Fruit fly (Drosophila melanogaster) whole organism, embryonic: ENCODE results near the gene Dbp73D.

Experiments used
- ATbp ChIP-seq: fragments of 200-800 bp; sonication (Bioruptor generic); optimal IDR thresholded peaks from 2 replicates; lab custom pipeline; 2017; ENCODE audit warnings: missing biosample characterization, mild to moderate bottlenecking, missing genetic modification characterization, missing genetic modification reagents
- Blimp-1 ChIP-seq: fragments of 200-800 bp; sonication (Bioruptor generic); optimal IDR thresholded peaks from 3 replicates; lab custom pipeline; 2018; ENCODE audit warnings: missing biosample characterization, missing genetic modification characterization, mild to moderate bottlenecking, moderate library complexity, missing genetic modification reagents
- CG10321 ChIP-seq: fragments of 200-800 bp; sonication (Bioruptor generic); IDR thresholded peaks from 2 replicates; pipeline ENCODE4 v1.3.6; 2022; ENCODE audit warnings: missing biosample characterization, missing genetic modification characterization
- CG10543 ChIP-seq: fragments of 200-800 bp; sonication (Bioruptor generic); optimal IDR thresholded peaks from 3 replicates; lab custom pipeline; 2017; ENCODE audit warnings: missing biosample characterization, mild to moderate bottlenecking, missing genetic modification characterization, moderate library complexity
- CG10979 ChIP-seq: fragments of 200-800 bp; sonication (Bioruptor generic); optimal IDR thresholded peaks from 2 replicates; lab custom pipeline; 2018; ENCODE audit warnings: missing biosample characterization, mild to moderate bottlenecking, missing genetic modification characterization, moderate library complexity
- CG11504 ChIP-seq: fragments of 200-800 bp; sonication (Bioruptor generic); optimal IDR thresholded peaks from 3 replicates; lab custom pipeline; 2019; ENCODE audit warnings: missing biosample characterization, mild to moderate bottlenecking, missing genetic modification characterization, moderate library complexity
- CG14965 ChIP-seq: fragments of 200-800 bp; sonication (Bioruptor generic); optimal IDR thresholded peaks from 2 replicates; lab custom pipeline; 2016; ENCODE audit warnings: missing biosample characterization, missing genetic modification characterization, borderline replicate concordance
- CG17328 ChIP-seq: fragments of 200-800 bp; sonication (Bioruptor generic); IDR thresholded peaks from 2 replicates; pipeline ENCODE4 v1.3.6; 2022; ENCODE audit warnings: missing biosample characterization, missing genetic modification characterization
- CG17359 ChIP-seq: fragments of 200-800 bp; sonication (Bioruptor generic); optimal IDR thresholded peaks from 3 replicates; lab custom pipeline; 2018; ENCODE audit warnings: missing biosample characterization, mild to moderate bottlenecking, missing genetic modification characterization, moderate library complexity
- CG3281 ChIP-seq: fragments of 200-800 bp; sonication (Bioruptor generic); optimal IDR thresholded peaks from 3 replicates; lab custom pipeline; 2017; ENCODE audit warnings: missing biosample characterization, mild to moderate bottlenecking, missing genetic modification characterization
- CG3995 ChIP-seq: fragments of 200-800 bp; sonication (Bioruptor generic); optimal IDR thresholded peaks from 3 replicates; lab custom pipeline; 2016; ENCODE audit warnings: missing biosample characterization, missing genetic modification characterization
- CG4360 ChIP-seq: fragments of 200-800 bp; sonication (Bioruptor generic); IDR thresholded peaks from 2 replicates; pipeline ENCODE4 v1.3.6; 2022; ENCODE audit warnings: missing biosample characterization, missing genetic modification characterization
- CG4424 ChIP-seq: fragments of 200-800 bp; sonication (Bioruptor generic); optimal IDR thresholded peaks from 3 replicates; lab custom pipeline; 2016; ENCODE audit warnings: missing biosample characterization, missing genetic modification characterization
- CG7271 ChIP-seq: fragments of 200-800 bp; sonication (Bioruptor generic); optimal IDR thresholded peaks from 2 replicates; lab custom pipeline; 2018; ENCODE audit warnings: missing biosample characterization, mild to moderate bottlenecking, missing genetic modification characterization, moderate library complexity
- D19A ChIP-seq: fragments of 200-800 bp; optimal IDR thresholded peaks from 3 replicates; lab custom pipeline; 2019; ENCODE audit warnings: missing biosample characterization, mild to moderate bottlenecking, missing genetic modification characterization, moderate library complexity
- Eip74EF ChIP-seq, 2 experiments: fragments of 200-800 bp in 1 of 2; fragments of >200 bp in 1 of 2; sonication (Bioruptor generic) in 1 of 2; optimal IDR thresholded peaks; 2 replicates each; lab custom pipeline; 2017 to 2019; ENCODE audit warnings: missing biosample characterization in 2 of 2, missing genetic modification characterization in 2 of 2, mild to moderate bottlenecking in 1 of 2, moderate library complexity in 1 of 2
- HLH54F ChIP-seq: fragments of 200-800 bp; sonication (Bioruptor generic); optimal IDR thresholded peaks from 3 replicates; lab custom pipeline; 2016; ENCODE audit warnings: missing biosample characterization, missing genetic modification characterization
- Hey ChIP-seq: fragments of 200-800 bp; sonication (Bioruptor generic); optimal IDR thresholded peaks from 3 replicates; lab custom pipeline; 2018; ENCODE audit warnings: missing biosample characterization, mild to moderate bottlenecking, missing genetic modification characterization
- Hr51 ChIP-seq, 2 experiments: fragments of 200-800 bp; sonication (Bioruptor generic); optimal IDR thresholded peaks; 2 replicates in 1 of 2; 3 replicates in 1 of 2; lab custom pipeline; 2016 to 2018; ENCODE audit warnings: missing biosample characterization in 2 of 2, missing genetic modification characterization in 2 of 2, mild to moderate bottlenecking in 1 of 2, moderate library complexity in 1 of 2
- Kr ChIP-seq: fragments of 200-800 bp; sonication (Bioruptor generic); optimal IDR thresholded peaks from 2 replicates; lab custom pipeline; 2017; ENCODE audit warnings: missing biosample characterization, mild to moderate bottlenecking, missing genetic modification characterization
- MBD-R2 ChIP-seq: fragments of 200-800 bp; sonication (Bioruptor generic); IDR thresholded peaks from 2 replicates; pipeline ENCODE4 v1.3.6; 2022; ENCODE audit warnings: missing biosample characterization, missing genetic modification characterization
- Ptx1 ChIP-seq: fragments of 200-800 bp; sonication (Bioruptor generic); IDR thresholded peaks from 2 replicates; pipeline ENCODE4 v1.3.6; 2022; ENCODE audit warnings: missing biosample characterization, missing genetic modification characterization
- Sox100B ChIP-seq: fragments of 200-800 bp; sonication (Bioruptor generic); optimal IDR thresholded peaks from 3 replicates; lab custom pipeline; 2018; ENCODE audit warnings: missing biosample characterization, mild to moderate bottlenecking, missing genetic modification characterization
- Spps ChIP-seq: fragments of 200-800 bp; sonication (Bioruptor generic); optimal IDR thresholded peaks from 2 replicates; lab custom pipeline; 2018; ENCODE audit warnings: missing biosample characterization, mild to moderate bottlenecking, missing genetic modification characterization
- Stat92E ChIP-seq, 3 experiments: fragments of >200 bp in 2 of 3; fragments of 200-800 bp in 1 of 3; sonication (Bioruptor generic) in 1 of 3; optimal IDR thresholded peaks; 2 replicates each; lab custom pipeline; 2017 to 2019; ENCODE audit warnings: missing biosample characterization in 3 of 3, missing genetic modification characterization in 3 of 3, mild to moderate bottlenecking in 1 of 3, moderate library complexity in 1 of 3
- ap ChIP-seq: fragments of 200-800 bp; sonication (Bioruptor generic); IDR thresholded peaks from 2 replicates; pipeline ENCODE4 v1.3.6; 2022; ENCODE audit warnings: missing biosample characterization, missing genetic modification characterization
- bsh ChIP-seq, 2 experiments: fragments of 200-800 bp; sonication (Bioruptor generic); optimal IDR thresholded peaks; 2 replicates each; lab custom pipeline; 2017 to 2018; ENCODE audit warnings: mild to moderate bottlenecking in 2 of 2, missing biosample characterization in 2 of 2, missing genetic modification characterization in 2 of 2, moderate library complexity in 1 of 2
- chm ChIP-seq: fragments of 200-800 bp; sonication (Bioruptor generic); IDR thresholded peaks from 2 replicates; pipeline ENCODE4 v1.3.6; 2022; ENCODE audit warnings: missing biosample characterization, missing genetic modification characterization
- disco-r ChIP-seq: fragments of 200-800 bp; sonication (Bioruptor generic); optimal IDR thresholded peaks from 2 replicates; lab custom pipeline; 2016; ENCODE audit warnings: missing biosample characterization, missing genetic modification characterization
- en ChIP-seq: fragments of 200-800 bp; sonication (Bioruptor generic); optimal IDR thresholded peaks from 2 replicates; lab custom pipeline; 2016; ENCODE audit warnings: missing biosample characterization, missing genetic modification characterization
- fd3F ChIP-seq: fragments of 200-800 bp; sonication (Bioruptor generic); optimal IDR thresholded peaks from 2 replicates; lab custom pipeline; 2018; ENCODE audit warnings: missing biosample characterization, mild to moderate bottlenecking, missing genetic modification characterization, moderate library complexity
- grau ChIP-seq: fragments of 200-800 bp; optimal IDR thresholded peaks from 3 replicates; lab custom pipeline; 2019; ENCODE audit warnings: missing biosample characterization, mild to moderate bottlenecking, missing genetic modification characterization, moderate library complexity
- inv ChIP-seq: fragments of 200-800 bp; sonication (Bioruptor generic); IDR thresholded peaks from 2 replicates; pipeline ENCODE4 v1.3.6; 2022; ENCODE audit warnings: missing biosample characterization, missing genetic modification characterization; ENCODE audit not compliant: partially characterized antibody
- kni ChIP-seq: fragments of 200-800 bp; sonication (Bioruptor generic); optimal IDR thresholded peaks from 3 replicates; lab custom pipeline; 2017; ENCODE audit warnings: mild to moderate bottlenecking, missing biosample characterization, missing genetic modification reagents, missing genetic modification characterization
- lola ChIP-seq, 3 experiments: fragments of >200 bp in 2 of 3; fragments of 200-800 bp in 1 of 3; sonication (Bioruptor generic) in 1 of 3; optimal IDR thresholded peaks; 2 replicates each; lab custom pipeline; 2017 to 2019; ENCODE audit warnings: missing biosample characterization in 3 of 3, missing genetic modification characterization in 3 of 3, mild to moderate bottlenecking in 1 of 3, moderate library complexity in 1 of 3
- lov ChIP-seq, 2 experiments: fragments of 200-800 bp in 1 of 2; fragments of >200 bp in 1 of 2; sonication (Bioruptor generic) in 1 of 2; IDR thresholded peaks in 1 of 2; optimal IDR thresholded peaks in 1 of 2; 2 replicates in 1 of 2; 3 replicates in 1 of 2; pipeline versions ENCODE4 v1.3.6 to Lab custom; 2017 to 2022; ENCODE audit warnings: missing biosample characterization in 1 of 2, missing genetic modification characterization in 1 of 2
- nau ChIP-seq: fragments of 200-800 bp; sonication (Bioruptor generic); optimal IDR thresholded peaks from 3 replicates; lab custom pipeline; 2017; ENCODE audit warnings: missing biosample characterization, mild to moderate bottlenecking, missing genetic modification characterization, missing genetic modification reagents
- phol ChIP-seq: fragments of 200-800 bp; sonication (Bioruptor generic); optimal IDR thresholded peaks from 3 replicates; lab custom pipeline; 2018; ENCODE audit warnings: missing biosample characterization, mild to moderate bottlenecking, missing genetic modification characterization, moderate library complexity
- pros ChIP-seq: fragments of 200-800 bp; sonication (Bioruptor generic); optimal IDR thresholded peaks from 3 replicates; lab custom pipeline; 2019; ENCODE audit warnings: missing biosample characterization, mild to moderate bottlenecking, missing genetic modification characterization, moderate library complexity
- repo ChIP-seq: fragments of 200-800 bp; sonication (Bioruptor generic); optimal IDR thresholded peaks from 2 replicates; lab custom pipeline; 2016; ENCODE audit warnings: missing biosample characterization, missing genetic modification characterization
- rib ChIP-seq: fragments of 200-800 bp; sonication (Bioruptor generic); IDR thresholded peaks from 2 replicates; pipeline ENCODE4 v1.3.6; 2022; ENCODE audit warnings: missing biosample characterization, missing genetic modification characterization
- run ChIP-seq: fragments of 200-800 bp; sonication (Bioruptor generic); optimal IDR thresholded peaks from 3 replicates; lab custom pipeline; 2018; ENCODE audit warnings: missing biosample characterization, mild to moderate bottlenecking, missing genetic modification characterization
- sc ChIP-seq, 3 experiments: fragments of >200 bp in 2 of 3; fragments of 200-800 bp in 1 of 3; sonication (Bioruptor generic) in 1 of 3; optimal IDR thresholded peaks; 2 replicates in 2 of 3; 3 replicates in 1 of 3; lab custom pipeline; 2017; ENCODE audit warnings: mild to moderate bottlenecking in 1 of 3, missing biosample characterization in 1 of 3, missing genetic modification characterization in 1 of 3, missing genetic modification reagents in 1 of 3
- scrt ChIP-seq: fragments of 200-800 bp; sonication (Bioruptor generic); optimal IDR thresholded peaks from 2 replicates; lab custom pipeline; 2018; ENCODE audit warnings: missing biosample characterization, mild to moderate bottlenecking, missing genetic modification characterization, moderate library complexity
- tgo ChIP-seq: fragments of 200-800 bp; sonication (Bioruptor generic); IDR thresholded peaks from 3 replicates; pipeline ENCODE4 v1.3.6; 2022; ENCODE audit warnings: missing biosample characterization, missing genetic modification characterization
- trem ChIP-seq: fragments of 200-800 bp; optimal IDR thresholded peaks from 3 replicates; lab custom pipeline; 2019; ENCODE audit warnings: missing biosample characterization, mild to moderate bottlenecking, missing genetic modification characterization, moderate library complexity

Gene Dbp73D

dm6 chr3L:16746586-16747383, 16.2 kb upstream of the Dbp73D start (continued):
- no peak for TF ChIP-seq sc (optimal IDR thresholded peaks at IDR 0.05; lab: Kevin White, UChicago)
- TF ChIP-seq sc (GFP tag; optimal IDR thresholded peaks at IDR 0.05; lab: Kevin White, UChicago), result no peak
- TF ChIP-seq tgo (GFP tag; lab: Robert Waterston, UW), result no peak
- TF ChIP-seq kni (GFP tag; lab: Kevin White, UChicago), result no peak
- TF ChIP-seq pros (GFP tag; lab: Kevin White, UChicago), result peak; percentile 59
- no peak for TF ChIP-seq MBD-R2
- no peak for TF ChIP-seq Ptx1 (GFP tag; lab: Robert Waterston, UW)
- TF ChIP-seq CG10979 (tag; lab: Kevin White, UChicago), result peak; percentile 60
- TF ChIP-seq CG7271 (tag; lab: Kevin White, UChicago), result no peak
- peak; percentile 64 for TF ChIP-seq Blimp-1 (GFP tag; lab: Kevin White, UChicago)
- TF ChIP-seq chm (GFP tag; lab: Robert Waterston, UW), result no peak
- no peak for TF ChIP-seq CG14965 (GFP tag; lab: Kevin White, UChicago)
- TF ChIP-seq ap (GFP tag; lab: Robert Waterston, UW), result no peak
- no peak for TF ChIP-seq CG17328 (GFP tag; lab: Robert Waterston, UW)
- TF ChIP-seq Eip74EF (GFP tag; optimal IDR thresholded peaks at IDR 0.05; lab: Kevin White, UChicago), result no peak
- no peak for TF ChIP-seq CG4360 (GFP tag; lab: Robert Waterston, UW)
- TF ChIP-seq Spps, result no peak
- TF ChIP-seq CG10321 (GFP tag; lab: Robert Waterston, UW), result no peak
- peak; percentile 6 for TF ChIP-seq D19A (tag; lab: Kevin White, UChicago)
- peak in 1 of 3 experiments; percentile 9 for TF ChIP-seq lola (GFP tag; optimal IDR thresholded peaks at IDR 0.05; lab: Kevin White, UChicago)
- TF ChIP-seq trem (tag; lab: Kevin White, UChicago), result peak; percentile 47
- no peak for TF ChIP-seq grau (tag; lab: Kevin White, UChicago)
- no peak for TF ChIP-seq CG4424 (GFP tag; lab: Kevin White, UChicago)
- TF ChIP-seq en, result no peak
- TF ChIP-seq CG11504 (tag; lab: Kevin White, UChicago), result peak; percentile 57
- TF ChIP-seq bsh (GFP tag; optimal IDR thresholded peaks at IDR 0.05; lab: Kevin White, UChicago), result peak in 1 of 2 experiments; percentile 10
- TF ChIP-seq lov (optimal IDR thresholded peaks at IDR 0.05; lab: Kevin White, UChicago), result no peak
- TF ChIP-seq lov (GFP tag; IDR thresholded peaks at IDR 0.05; lab: Robert Waterston, UW), result no peak
- peak; percentile 68 for TF ChIP-seq phol (tag; lab: Kevin White, UChicago)
- TF ChIP-seq Kr (GFP tag; lab: Kevin White, UChicago), result no peak
- no peak for TF ChIP-seq scrt (GFP tag; lab: Kevin White, UChicago)
- TF ChIP-seq CG10543, result no peak
- TF ChIP-seq CG3281, result no peak
- no peak for TF ChIP-seq HLH54F (GFP tag; lab: Kevin White, UChicago)
- TF ChIP-seq run (tag; lab: Kevin White, UChicago), result no peak
- peak; percentile 38 for TF ChIP-seq CG17359 (tag; lab: Kevin White, UChicago)
- TF ChIP-seq rib (GFP tag; lab: Robert Waterston, UW), result no peak
- TF ChIP-seq ATbp (GFP tag; lab: Kevin White, UChicago), result peak; percentile 17
- peak; percentile 30 for TF ChIP-seq Sox100B (GFP tag; lab: Kevin White, UChicago)
- no peak for TF ChIP-seq nau
- TF ChIP-seq fd3F (GFP tag; lab: Kevin White, UChicago), result no peak
- TF ChIP-seq disco-r (GFP tag; lab: Kevin White, UChicago), result no peak
- TF ChIP-seq Hey (tag; lab: Kevin White, UChicago), result no peak
- no peak for TF ChIP-seq CG3995 (GFP tag; lab: Kevin White, UChicago)
- TF ChIP-seq inv (GFP tag; lab: Robert Waterston, UW), result no peak
- no peak for TF ChIP-seq Stat92E (GFP tag; optimal IDR thresholded peaks at IDR 0.05; lab: Kevin White, UChicago)
- no peak for TF ChIP-seq repo (GFP tag; lab: Kevin White, UChicago)
- no peak for TF ChIP-seq Hr51 (GFP tag; optimal IDR thresholded peaks at IDR 0.05; lab: Kevin White, UChicago)
